Worm (Caenorhabditis elegans) whole organism, mixed stage, embryonic: ENCODE data around the gene warf-1.

Experiments used
- elt-3 ChIP-seq: fragments of 150-350 bp; optimal IDR thresholded peaks from 2 replicates; lab custom pipeline; 2014; ENCODE audit warnings: missing biosample characterization, missing genetic modification characterization
- lin-13 ChIP-seq: fragments of 150-350 bp; optimal IDR thresholded peaks from 2 replicates; lab custom pipeline; 2014; ENCODE audit warnings: missing biosample characterization, missing genetic modification characterization
- snpc-4 ChIP-seq: fragments of 150-350 bp; optimal IDR thresholded peaks from 2 replicates; lab custom pipeline; 2014; ENCODE audit warnings: missing biosample characterization, missing genetic modification characterization
- sptf-1 ChIP-seq: sonication (generic microtip); optimal IDR thresholded peaks from 2 replicates; lab custom pipeline; 2017; ENCODE audit warnings: mild to moderate bottlenecking, missing genetic modification characterization, moderate library complexity, missing compliant biosample characterization
- unc-39 ChIP-seq: fragments of 150-350 bp; optimal IDR thresholded peaks from 2 replicates; lab custom pipeline; 2014; ENCODE audit warnings: missing biosample characterization, missing genetic modification characterization
- unc-62 ChIP-seq: fragments of 150-350 bp; optimal IDR thresholded peaks from 2 replicates; lab custom pipeline; 2014; ENCODE audit warnings: missing biosample characterization, missing genetic modification reagents, missing genetic modification characterization

ce11 chrIV:7658589-7658988, 24.0 kb downstream of the warf-1 start, which contains the start of gene C08G9.1:
- TF ChIP-seq lin-13 (tag; lab: Kevin White, UChicago) (no peak), unc-62 (no peak), unc-39 (tag; lab: Kevin White, UChicago) (no peak), elt-3 (no peak), sptf-1 (tag; lab: Kevin White, UChicago) (no peak), snpc-4 (tag; lab: Kevin White, UChicago) (no peak)
